Worm (Caenorhabditis elegans) whole organism, young adult: ENCODE data around the gene nlp-59.
A peak's percentile ranks its signal among the peaks of the same experiment; 100 is the strongest.

Experiments
- B0261.1 ChIP-seq: sonication (generic microtip); optimal IDR thresholded peaks from 2 replicates; lab custom pipeline; 2016; ENCODE audit warnings: mild to moderate bottlenecking, missing genetic modification characterization, moderate library complexity, missing compliant biosample characterization
- F33H1.4 ChIP-seq: fragments of 200-800 bp; sonication (Bioruptor generic); IDR thresholded peaks from 2 replicates; pipeline ENCODE4 v1.3.6; 2022; ENCODE audit warnings: missing genetic modification reagents, missing genetic modification characterization, missing compliant biosample characterization
- F49E8.2 ChIP-seq: sonication (generic microtip); optimal IDR thresholded peaks from 3 replicates; lab custom pipeline; 2017; ENCODE audit warnings: missing genetic modification characterization, mild to moderate bottlenecking, missing compliant biosample characterization, antibody characterized with exemption, moderate library complexity; ENCODE audit not compliant: insufficient read depth
- F55B11.4 ChIP-seq: sonication (generic microtip); optimal IDR thresholded peaks from 2 replicates; lab custom pipeline; 2016; ENCODE audit warnings: missing compliant biosample characterization, missing genetic modification characterization, borderline replicate concordance; ENCODE audit not compliant: insufficient read depth
- F57A8.1 ChIP-seq: fragments of 200-800 bp; sonication (Bioruptor generic); optimal IDR thresholded peaks from 2 replicates; lab custom pipeline; 2018; ENCODE audit warnings: mild to moderate bottlenecking, missing genetic modification characterization, moderate library complexity, missing compliant biosample characterization
- Y56A3A.18 ChIP-seq: fragments of 200-800 bp; sonication (Bioruptor generic); IDR thresholded peaks from 2 replicates; pipeline ENCODE4 v1.3.6; 2022; ENCODE audit warnings: missing genetic modification reagents, missing genetic modification characterization, missing compliant biosample characterization
- ZK185.1 ChIP-seq: sonication (generic microtip); optimal IDR thresholded peaks from 2 replicates; lab custom pipeline; 2016; ENCODE audit warnings: mild to moderate bottlenecking, missing genetic modification characterization, missing compliant biosample characterization; ENCODE audit not compliant: poor library complexity, severe bottlenecking
- aptf-2 ChIP-seq: fragments of 200-800 bp; sonication (Bioruptor generic); conservative IDR thresholded peaks from 2 replicates; pipeline ENCODE4 v1.3.6; 2022; ENCODE audit warnings: missing genetic modification reagents, missing genetic modification characterization, missing compliant biosample characterization
- athp-1 ChIP-seq: sonication (generic microtip); optimal IDR thresholded peaks from 2 replicates; lab custom pipeline; 2017; ENCODE audit warnings: mild to moderate bottlenecking, missing genetic modification characterization, missing compliant biosample characterization
- attf-6 ChIP-seq: fragments of 200-800 bp; sonication (Bioruptor generic); IDR thresholded peaks from 2 replicates; pipeline ENCODE4 v1.3.6; 2022; ENCODE audit warnings: missing genetic modification reagents, missing genetic modification characterization, missing compliant biosample characterization
- bed-1 ChIP-seq: fragments of 200-800 bp; sonication (Bioruptor generic); IDR thresholded peaks from 2 replicates; pipeline ENCODE4 v1.3.6; 2022; ENCODE audit warnings: missing genetic modification reagents, missing genetic modification characterization, missing compliant biosample characterization
- ccch-3 ChIP-seq: fragments of 200-800 bp; sonication (Bioruptor generic); optimal IDR thresholded peaks from 2 replicates; lab custom pipeline; 2018; ENCODE audit warnings: mild to moderate bottlenecking, missing genetic modification characterization, missing compliant biosample characterization
- cebp-1 ChIP-seq, 2 experiments: fragments of 200-800 bp in 1 of 2; sonication (Bioruptor generic) in 1 of 2; sonication (generic microtip) in 1 of 2; IDR thresholded peaks in 1 of 2; optimal IDR thresholded peaks in 1 of 2; 2 replicates each; pipeline versions ENCODE4 v1.3.6 to Lab custom; 2017 to 2022; ENCODE audit warnings: missing compliant biosample characterization in 2 of 2, missing genetic modification characterization in 2 of 2, mild to moderate bottlenecking in 1 of 2, missing genetic modification reagents in 1 of 2, moderate library complexity in 1 of 2
- cebp-2 ChIP-seq: fragments of 200-800 bp; sonication (Bioruptor generic); IDR thresholded peaks from 2 replicates; pipeline ENCODE4 v1.3.6; 2022; ENCODE audit warnings: missing genetic modification characterization, missing compliant biosample characterization
- ceh-100 ChIP-seq: fragments of 200-800 bp; sonication (Bioruptor generic); IDR thresholded peaks from 2 replicates; pipeline ENCODE4 v1.3.6; 2022; ENCODE audit warnings: missing genetic modification reagents, missing genetic modification characterization, missing compliant biosample characterization
- chd-7 ChIP-seq: sonication (generic microtip); optimal IDR thresholded peaks from 2 replicates; lab custom pipeline; 2016; ENCODE audit warnings: mild to moderate bottlenecking, missing genetic modification characterization, moderate library complexity, missing compliant biosample characterization
- dpl-1 ChIP-seq: fragments of 150-350 bp; optimal IDR thresholded peaks from 2 replicates; lab custom pipeline; 2014; ENCODE audit warnings: missing biosample characterization, missing genetic modification reagents, missing genetic modification characterization
- egl-18 ChIP-seq: fragments of 200-800 bp; sonication (Bioruptor generic); IDR thresholded peaks from 2 replicates; pipeline ENCODE4 v1.3.6; 2022; ENCODE audit warnings: missing genetic modification reagents, missing genetic modification characterization, missing compliant biosample characterization
- egrh-3 ChIP-seq: fragments of 200-800 bp; sonication (Bioruptor generic); IDR thresholded peaks from 2 replicates; pipeline ENCODE4 v1.3.6; 2022; ENCODE audit warnings: missing genetic modification reagents, missing genetic modification characterization, missing compliant biosample characterization
- him-1 ChIP-seq: sonication (generic microtip); optimal IDR thresholded peaks from 2 replicates; lab custom pipeline; 2016; ENCODE audit warnings: missing genotype, missing genetic modification reagents, missing genetic modification characterization, missing compliant biosample characterization
- hlh-12 ChIP-seq: sonication (generic microtip); optimal IDR thresholded peaks from 2 replicates; lab custom pipeline; 2016; ENCODE audit warnings: missing genetic modification characterization, missing compliant biosample characterization
- hmg-20 ChIP-seq: fragments of 200-800 bp; sonication (Bioruptor generic); IDR thresholded peaks from 2 replicates; pipeline ENCODE4 v1.3.6; 2022; ENCODE audit warnings: missing genetic modification reagents, missing genetic modification characterization, missing compliant biosample characterization
- hrde-1 ChIP-seq: sonication (generic microtip); optimal IDR thresholded peaks from 2 replicates; lab custom pipeline; 2016; ENCODE audit warnings: missing genetic modification characterization, mild to moderate bottlenecking, missing compliant biosample characterization, moderate library complexity, missing genotype, missing genetic modification reagents, borderline replicate concordance
- hsf-1 ChIP-seq: fragments of 200-800 bp; sonication (Bioruptor generic); IDR thresholded peaks from 2 replicates; pipeline ENCODE4 v1.3.6; 2022; ENCODE audit warnings: missing genetic modification reagents, missing genetic modification characterization, missing compliant biosample characterization
- let-526 ChIP-seq: fragments of 200-800 bp; sonication (Bioruptor generic); IDR thresholded peaks from 2 replicates; pipeline ENCODE4 v1.3.6; 2022; ENCODE audit warnings: missing genetic modification reagents, missing genetic modification characterization, missing compliant biosample characterization
- lin-40 ChIP-seq: sonication (generic microtip); optimal IDR thresholded peaks from 2 replicates; lab custom pipeline; 2016; ENCODE audit warnings: missing genetic modification characterization, mild to moderate bottlenecking, missing compliant biosample characterization, missing genotype, missing genetic modification reagents
- lin-54 ChIP-seq: fragments of 200-800 bp; sonication (Bioruptor generic); optimal IDR thresholded peaks from 2 replicates; lab custom pipeline; 2018; ENCODE audit warnings: mild to moderate bottlenecking, missing genetic modification characterization, missing compliant biosample characterization
- lsy-27 ChIP-seq: sonication (generic microtip); optimal IDR thresholded peaks from 2 replicates; lab custom pipeline; 2017; ENCODE audit warnings: missing genetic modification characterization, mild to moderate bottlenecking, missing compliant biosample characterization, antibody characterized with exemption, missing genotype, borderline replicate concordance; ENCODE audit not compliant: insufficient read depth
- madf-8 ChIP-seq: fragments of 200-800 bp; sonication (Bioruptor generic); conservative IDR thresholded peaks from 2 replicates; pipeline ENCODE4 v1.3.6; 2022; ENCODE audit warnings: missing genetic modification reagents, missing genetic modification characterization, missing compliant biosample characterization
- mcd-1 ChIP-seq: fragments of 200-800 bp; sonication (Bioruptor generic); IDR thresholded peaks from 2 replicates; pipeline ENCODE4 v1.3.6; 2022; ENCODE audit warnings: missing genetic modification reagents, missing genetic modification characterization, missing compliant biosample characterization
- mes-4 ChIP-seq: sonication (generic microtip); optimal IDR thresholded peaks from 2 replicates; lab custom pipeline; 2016; ENCODE audit warnings: missing genotype, missing genetic modification characterization, missing compliant biosample characterization
- nhr-179 ChIP-seq: sonication (generic microtip); optimal IDR thresholded peaks from 2 replicates; lab custom pipeline; 2016; ENCODE audit warnings: mild to moderate bottlenecking, missing genetic modification characterization, missing compliant biosample characterization
- rcor-1 ChIP-seq: fragments of 200-800 bp; sonication (Bioruptor generic); IDR thresholded peaks from 2 replicates; pipeline ENCODE4 v1.3.6; 2022; ENCODE audit warnings: missing genetic modification reagents, missing genetic modification characterization, missing compliant biosample characterization
- rec-8 ChIP-seq, 2 experiments: sonication (generic microtip); optimal IDR thresholded peaks; 2 replicates each; lab custom pipeline; 2016; ENCODE audit warnings: mild to moderate bottlenecking in 2 of 2, missing genetic modification characterization in 2 of 2, missing genetic modification reagents in 2 of 2, missing genotype in 2 of 2, missing biosample characterization in 1 of 2, missing compliant biosample characterization in 1 of 2, moderate library complexity in 1 of 2
- sdz-38 ChIP-seq: sonication (generic microtip); optimal IDR thresholded peaks from 2 replicates; lab custom pipeline; 2016; ENCODE audit warnings: missing genotype, missing genetic modification characterization, missing compliant biosample characterization
- snpc-4 ChIP-seq, 5 experiments: fragments of 150-350 bp in 1 of 5; sonication (generic microtip) in 4 of 5; optimal IDR thresholded peaks; 2 replicates each; lab custom pipeline; 2014 to 2018; ENCODE audit warnings: missing genetic modification characterization in 5 of 5, missing biosample characterization in 3 of 5, antibody characterized with exemption in 2 of 5, mild to moderate bottlenecking in 2 of 5, missing compliant biosample characterization in 2 of 5, missing genotype in 2 of 5, moderate library complexity in 2 of 5, missing genetic modification reagents in 1 of 5
- somi-1 ChIP-seq: fragments of 200-800 bp; sonication (Bioruptor generic); optimal IDR thresholded peaks from 2 replicates; lab custom pipeline; 2018; ENCODE audit warnings: mild to moderate bottlenecking, missing genetic modification characterization, missing compliant biosample characterization
- tbx-9 ChIP-seq: sonication (generic microtip); optimal IDR thresholded peaks from 2 replicates; lab custom pipeline; 2016; ENCODE audit warnings: borderline replicate concordance, missing genetic modification characterization, inconsistent platforms, missing compliant biosample characterization
- unc-130 ChIP-seq: sonication (generic microtip); optimal IDR thresholded peaks from 2 replicates; lab custom pipeline; 2016; ENCODE audit warnings: missing genetic modification reagents, missing genetic modification characterization, missing compliant biosample characterization
- xnd-1 ChIP-seq: sonication (generic microtip); optimal IDR thresholded peaks from 2 replicates; lab custom pipeline; 2016; ENCODE audit warnings: missing genotype, missing genetic modification reagents, missing genetic modification characterization, missing compliant biosample characterization
- zfh-2 ChIP-seq: fragments of 200-800 bp; sonication (Bioruptor generic); conservative IDR thresholded peaks from 2 replicates; pipeline ENCODE4 v1.3.6; 2022; ENCODE audit warnings: missing genetic modification reagents, missing genetic modification characterization, missing compliant biosample characterization
- zim-3 ChIP-seq: sonication (generic microtip); optimal IDR thresholded peaks from 2 replicates; lab custom pipeline; 2017; ENCODE audit warnings: mild to moderate bottlenecking, missing genetic modification characterization, moderate library complexity, missing compliant biosample characterization
- ztf-18 ChIP-seq: sonication (generic microtip); optimal IDR thresholded peaks from 2 replicates; lab custom pipeline; 2016; ENCODE audit warnings: missing genotype, mild to moderate bottlenecking, missing genetic modification characterization, missing compliant biosample characterization
- ztf-22 ChIP-seq: fragments of 200-800 bp; sonication (Bioruptor generic); optimal IDR thresholded peaks from 2 replicates; lab custom pipeline; 2018; ENCODE audit warnings: mild to moderate bottlenecking, missing genetic modification characterization, moderate library complexity, missing compliant biosample characterization
- ztf-25 ChIP-seq: fragments of 200-800 bp; sonication (Bioruptor generic); IDR thresholded peaks from 2 replicates; pipeline ENCODE4 v1.3.6; 2022; ENCODE audit warnings: missing genetic modification reagents, missing genetic modification characterization, missing compliant biosample characterization
- ztf-3 ChIP-seq: fragments of 200-800 bp; sonication (Bioruptor generic); optimal IDR thresholded peaks from 2 replicates; lab custom pipeline; 2018; ENCODE audit warnings: mild to moderate bottlenecking, missing genetic modification characterization, missing compliant biosample characterization

Gene nlp-59

DNA sequence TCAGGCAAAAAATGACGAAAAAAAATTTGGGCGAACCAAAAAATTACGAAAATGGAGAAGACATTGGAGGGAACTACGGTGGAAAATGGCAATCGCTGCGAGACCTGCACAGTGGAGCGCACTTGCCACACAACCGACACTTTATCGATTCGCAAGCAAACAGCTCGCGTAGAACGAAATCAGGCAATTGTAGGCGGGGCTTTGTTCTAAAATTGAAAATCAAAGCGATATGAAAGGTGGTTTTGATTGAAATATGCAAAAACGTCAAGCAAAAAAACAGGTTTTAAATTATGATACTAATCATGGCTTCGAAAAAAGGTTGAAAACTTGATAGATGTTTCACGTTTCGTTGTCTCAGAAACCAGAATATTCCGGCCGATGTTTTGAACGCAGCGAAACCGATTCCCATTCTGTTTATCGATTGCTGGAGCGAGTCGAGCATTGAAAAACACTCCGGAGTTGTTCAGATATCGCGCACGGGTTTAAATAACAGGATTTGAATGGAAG lies 31.0 kb downstream of the nlp-59 start, which contains the start of the genes fib-1 and mut-15 (continued):
- TF ChIP-seq hrde-1 (no peak), mcd-1 (GFP tag; lab: Robert Waterston, UW) (peak; percentile 99), Y56A3A.18 (no peak), ztf-18 (tag; lab: Kevin White, UChicago) (peak; percentile 50), lin-54 (GFP tag; lab: Kevin White, UChicago) (peak; percentile 80), madf-8 (GFP tag; lab: Robert Waterston, UW) (peak; percentile 71), snpc-4 (GFP tag; optimal IDR thresholded peaks at IDR 0.05; lab: Kevin White, UChicago) (peak; percentile 69), snpc-4 (tag; optimal IDR thresholded peaks at IDR 0.05; lab: Kevin White, UChicago) (peak; percentile 66 to 83 (median 75)), zfh-2 (GFP tag; lab: Robert Waterston, UW) (no peak), F49E8.2 (peak; percentile 81), cebp-2 (GFP tag; lab: Robert Waterston, UW) (no peak), ztf-22 (GFP tag; lab: Kevin White, UChicago) (no peak), hsf-1 (peak; percentile 71), zim-3 (tag; lab: Kevin White, UChicago) (no peak), tbx-9 (tag; lab: Kevin White, UChicago) (no peak), ceh-100 (peak; percentile 98), hlh-12 (tag; lab: Kevin White, UChicago) (no peak), sdz-38 (tag; lab: Kevin White, UChicago) (no peak), chd-7 (tag; lab: Kevin White, UChicago) (peak; percentile 13), let-526 (GFP tag; lab: Robert Waterston, UW) (0 out of 2 replicates have a peak, but pooled peaks have one; percentile 61), hmg-20 (GFP tag; lab: Robert Waterston, UW) (no peak), athp-1 (tag; lab: Kevin White, UChicago) (peak; percentile 92), B0261.1 (peak; percentile 28), mes-4 (tag; lab: Kevin White, UChicago) (no peak), egrh-3 (GFP tag; lab: Robert Waterston, UW) (no peak), F55B11.4 (no peak), him-1 (tag; lab: Kevin White, UChicago) (peak; percentile 18), lsy-27 (tag; lab: Kevin White, UChicago) (no peak), nhr-179 (tag; lab: Kevin White, UChicago) (no peak), unc-130 (peak; percentile 72), aptf-2 (GFP tag; lab: Robert Waterston, UW) (peak; percentile 78), ccch-3 (no peak), ztf-25 (GFP tag; lab: Robert Waterston, UW) (0 out of 2 replicates have a peak, but pooled peaks have one; percentile 14), egl-18 (GFP tag; lab: Robert Waterston, UW) (no peak), rcor-1 (GFP tag; lab: Robert Waterston, UW) (peak; percentile 86), somi-1 (GFP tag; lab: Kevin White, UChicago) (peak; percentile 41), cebp-1 (GFP tag; IDR thresholded peaks at IDR 0.05; lab: Robert Waterston, UW) (peak; percentile 46; the same call in 1 of the 2 replicates), cebp-1 (tag; optimal IDR thresholded peaks at IDR 0.05; lab: Kevin White, UChicago) (peak; percentile 84), F57A8.1 (GFP tag; lab: Kevin White, UChicago) (no peak), lin-40 (tag; lab: Kevin White, UChicago) (peak; percentile 86), ZK185.1 (tag; lab: Kevin White, UChicago) (peak; percentile 65), xnd-1 (tag; lab: Kevin White, UChicago) (peak; percentile 47), rec-8 (tag; optimal IDR thresholded peaks at IDR 0.05; lab: Kevin White, UChicago) (no peak), ztf-3 (no peak), dpl-1 (GFP tag; lab: Kevin White, UChicago) (peak; percentile 54), F33H1.4 (GFP tag; lab: Robert Waterston, UW) (peak; percentile 98), bed-1 (no peak), attf-6 (GFP tag; lab: Robert Waterston, UW) (0 out of 2 replicates have a peak, but pooled peaks have one; percentile 42)
